Worm (Caenorhabditis elegans): ENCODE measurements around the gene W08A12.3.
A peak's percentile ranks its signal among the peaks of the same experiment; 100 is the strongest.

- peak; percentile 79 for TF ChIP-seq him-1 (tag; optimal IDR thresholded peaks at IDR 0.05)
- TF ChIP-seq dao-5 (tag; optimal IDR thresholded peaks at IDR 0.05): no peak
Observed at ce11 chrV:3717751-3718150, 35.1 kb downstream of the W08A12.3 start.

Data from whole organism, L4/young adult.